Fruit fly (Drosophila melanogaster) whole organism: ENCODE results near the gene CG18213.

Experiments
- CG8478 ChIP-seq: fragments of >200 bp; optimal IDR thresholded peaks from 2 replicates; lab custom pipeline; 2018; ENCODE audit warnings: inconsistent platforms
- Dll ChIP-seq: fragments of >200 bp; optimal IDR thresholded peaks from 2 replicates; lab custom pipeline; 2017
- EcR ChIP-seq, 2 experiments: fragments of >200 bp; optimal IDR thresholded peaks; 2 replicates each; lab custom pipeline; 2017; ENCODE audit warnings: missing biosample characterization in 2 of 2, missing genetic modification characterization in 2 of 2, missing genetic modification reagents in 2 of 2
- pan ChIP-seq: fragments of >200 bp; optimal IDR thresholded peaks from 2 replicates; lab custom pipeline; 2017
- psq ChIP-seq: fragments of >200 bp; optimal IDR thresholded peaks from 2 replicates; lab custom pipeline; 2017
- usp ChIP-seq: fragments of >200 bp; optimal IDR thresholded peaks from 2 replicates; lab custom pipeline; 2017; ENCODE audit warnings: missing biosample characterization, missing genetic modification characterization, mixed read lengths

CG18213 gene

dm6 chr3R:17059100-17059810 lies 19.3 kb upstream of the CG18213 start:
- TF ChIP-seq psq (lab: Kevin White, UChicago) (no peak), usp (GFP tag; lab: Kevin White, UChicago) (no peak), EcR (GFP tag; optimal IDR thresholded peaks at IDR 0.05; lab: Kevin White, UChicago) (no peak), CG8478 (no peak)

dm6 chr3R:17056905-17057251 lies 16.9 kb upstream of the CG18213 start:
- TF ChIP-seq usp (GFP tag; lab: Kevin White, UChicago): no peak
- no peak for TF ChIP-seq EcR (GFP tag; optimal IDR thresholded peaks at IDR 0.05; lab: Kevin White, UChicago)
- TF ChIP-seq Dll (lab: Kevin White, UChicago): no peak
- no peak for TF ChIP-seq psq (lab: Kevin White, UChicago)
- TF ChIP-seq CG8478: no peak
- no peak for TF ChIP-seq pan (lab: Kevin White, UChicago)

dm6 chr3R:17056183-17056904 lies 16.3 kb upstream of the CG18213 start:
- TF ChIP-seq pan (lab: Kevin White, UChicago): peak; percentile 51
- peak; percentile 77 for TF ChIP-seq CG8478
- TF ChIP-seq EcR (GFP tag; optimal IDR thresholded peaks at IDR 0.05; lab: Kevin White, UChicago): no peak
- TF ChIP-seq usp (GFP tag; lab: Kevin White, UChicago): no peak
- TF ChIP-seq psq (lab: Kevin White, UChicago): no peak
- TF ChIP-seq Dll (lab: Kevin White, UChicago): peak; percentile 97

dm6 chr3R:17054528-17054927 lies 14.5 kb upstream of the CG18213 start:
- no peak for TF ChIP-seq psq (lab: Kevin White, UChicago)

- TF ChIP-seq pan (lab: Kevin White, UChicago) (no peak), Dll (lab: Kevin White, UChicago) (peak; percentile 90)
Measured at dm6 chr3R:17053415-17054177, 13.6 kb upstream of the CG18213 start, which contains the start of gene Dad. Gene Dad (plus strand): TSS chr3R:17054007.

dm6 chr3R:17052465-17053149 lies 12.6 kb upstream of the CG18213 start:
- peak; percentile 37 for TF ChIP-seq Dll (lab: Kevin White, UChicago)
- TF ChIP-seq psq (lab: Kevin White, UChicago): no peak
- TF ChIP-seq EcR (GFP tag; optimal IDR thresholded peaks at IDR 0.05; lab: Kevin White, UChicago): no peak
- no peak for TF ChIP-seq CG8478
- TF ChIP-seq usp (GFP tag; lab: Kevin White, UChicago): no peak
- TF ChIP-seq pan (lab: Kevin White, UChicago): no peak

- TF ChIP-seq psq (lab: Kevin White, UChicago) (no peak), pan (lab: Kevin White, UChicago) (no peak), CG8478 (no peak), Dll (lab: Kevin White, UChicago) (no peak)
Measured at dm6 chr3R:17048867-17049266, 8.9 kb upstream of the CG18213 start.

dm6 chr3R:17043570-17043923 lies 3.5 kb upstream of the CG18213 start:
- no peak for TF ChIP-seq CG8478
- TF ChIP-seq pan (lab: Kevin White, UChicago): no peak
- TF ChIP-seq EcR (GFP tag; optimal IDR thresholded peaks at IDR 0.05; lab: Kevin White, UChicago): no peak
- TF ChIP-seq Dll (lab: Kevin White, UChicago): no peak
- TF ChIP-seq psq (lab: Kevin White, UChicago): no peak
- TF ChIP-seq usp (GFP tag; lab: Kevin White, UChicago): no peak

dm6 chr3R:17042838-17043569 lies 3.0 kb upstream of the CG18213 start, which contains the start of the genes bdwf and Patr-1:
Gene bdwf (minus strand): TSS chr3R:17043136.
Gene Patr-1 (plus strand): TSS chr3R:17043564.
- no peak for TF ChIP-seq EcR (GFP tag; optimal IDR thresholded peaks at IDR 0.05; lab: Kevin White, UChicago)
- TF ChIP-seq Dll (lab: Kevin White, UChicago): no peak
- no peak for TF ChIP-seq usp (GFP tag; lab: Kevin White, UChicago)
- no peak for TF ChIP-seq CG8478
- no peak for TF ChIP-seq psq (lab: Kevin White, UChicago)
- TF ChIP-seq pan (lab: Kevin White, UChicago): no peak

dm6 chr3R:17035945-17036344 lies 4.1 kb downstream of the CG18213 start, which contains the start of gene CG4009:
Gene CG4009 (minus strand): TSS chr3R:17036045.
- TF ChIP-seq Dll (lab: Kevin White, UChicago) (no peak), pan (lab: Kevin White, UChicago) (no peak), CG8478 (no peak), usp (GFP tag; lab: Kevin White, UChicago) (no peak), psq (lab: Kevin White, UChicago) (no peak), EcR (GFP tag; optimal IDR thresholded peaks at IDR 0.05; lab: Kevin White, UChicago) (no peak)

- TF ChIP-seq CG8478 (no peak), Dll (lab: Kevin White, UChicago) (no peak), psq (lab: Kevin White, UChicago) (no peak), usp (GFP tag; lab: Kevin White, UChicago) (no peak), pan (lab: Kevin White, UChicago) (no peak), EcR (GFP tag; optimal IDR thresholded peaks at IDR 0.05; lab: Kevin White, UChicago) (no peak)
Measured at dm6 chr3R:17031502-17031901, 8.5 kb downstream of the CG18213 start, which contains the start of gene CG31268. Gene CG31268 (plus strand): TSS chr3R:17031802.
